Worm (Caenorhabditis elegans) whole organism, L3 larva: ENCODE results near the gene cest-5.2.
"Not testable (repeated sequence)": the region's sequence is repeated elsewhere in the genome, so short reads cannot be mapped to it uniquely, and the experiment has no call there.

Experiments
- R02D3.7 ChIP-seq: fragments of 150-350 bp; optimal IDR thresholded peaks from 2 replicates; lab custom pipeline; 2014; ENCODE audit warnings: missing biosample characterization, missing genetic modification characterization
- ceh-16 ChIP-seq: sonication (generic microtip); optimal IDR thresholded peaks from 2 replicates; lab custom pipeline; 2017; ENCODE audit warnings: missing biosample characterization, missing genetic modification characterization
- ceh-28 ChIP-seq: fragments of 150-350 bp; optimal IDR thresholded peaks from 2 replicates; lab custom pipeline; 2014; ENCODE audit warnings: missing biosample characterization, missing genetic modification reagents, missing genetic modification characterization
- ceh-82 ChIP-seq: fragments of 150-350 bp; optimal IDR thresholded peaks from 2 replicates; lab custom pipeline; 2014; ENCODE audit warnings: missing biosample characterization, missing genetic modification characterization
- egl-27 ChIP-seq: sonication (generic microtip); optimal IDR thresholded peaks from 4 replicates; lab custom pipeline; 2017; ENCODE audit warnings: missing biosample characterization, missing genetic modification reagents, missing genetic modification characterization
- elt-2 ChIP-seq: sonication (generic microtip); optimal IDR thresholded peaks from 2 replicates; lab custom pipeline; 2016; ENCODE audit warnings: missing genetic modification reagents, mild to moderate bottlenecking, missing genetic modification characterization, missing compliant biosample characterization
- elt-3 ChIP-seq, 3 experiments: fragments of 150-350 bp in 1 of 3; sonication (generic microtip) in 2 of 3; optimal IDR thresholded peaks; 2 replicates in 2 of 3; 4 replicates in 1 of 3; lab custom pipeline; 2014 to 2017; ENCODE audit warnings: missing biosample characterization in 3 of 3, missing genetic modification characterization in 3 of 3
- eor-1 ChIP-seq, 2 experiments: fragments of 150-350 bp; optimal IDR thresholded peaks; 2 replicates each; lab custom pipeline; 2014 to 2018; ENCODE audit warnings: missing biosample characterization in 2 of 2, missing genetic modification characterization in 2 of 2
- fkh-10 ChIP-seq: sonication (generic microtip); optimal IDR thresholded peaks from 2 replicates; lab custom pipeline; 2017; ENCODE audit warnings: missing biosample characterization, missing genetic modification reagents, missing genetic modification characterization
- jun-1 ChIP-seq: fragments of 150-350 bp; optimal IDR thresholded peaks from 2 replicates; lab custom pipeline; 2014; ENCODE audit warnings: missing biosample characterization, missing genetic modification reagents, missing genetic modification characterization
- lin-15B ChIP-seq: fragments of 150-350 bp; optimal IDR thresholded peaks from 2 replicates; lab custom pipeline; 2014; ENCODE audit warnings: missing biosample characterization, missing genetic modification characterization
- lin-39 ChIP-seq: fragments of 150-350 bp; optimal IDR thresholded peaks from 2 replicates; lab custom pipeline; 2018; ENCODE audit warnings: missing biosample characterization, missing genetic modification reagents, missing genetic modification characterization
- lsy-12 ChIP-seq: sonication (generic microtip); optimal IDR thresholded peaks from 2 replicates; lab custom pipeline; 2016; ENCODE audit warnings: mild to moderate bottlenecking, missing genetic modification characterization, missing compliant biosample characterization
- mdl-1 ChIP-seq: fragments of 150-350 bp; optimal IDR thresholded peaks from 2 replicates; lab custom pipeline; 2014; ENCODE audit warnings: missing biosample characterization, missing genetic modification characterization
- mml-1 ChIP-seq: fragments of 150-350 bp; sonication (generic microtip); optimal IDR thresholded peaks from 3 replicates; lab custom pipeline; 2014; ENCODE audit warnings: missing biosample characterization, missing genetic modification characterization
- nfya-1 ChIP-seq: sonication (generic microtip); optimal IDR thresholded peaks from 2 replicates; lab custom pipeline; 2017; ENCODE audit warnings: missing genetic modification characterization, mild to moderate bottlenecking, missing compliant biosample characterization, antibody characterized with exemption, moderate library complexity; ENCODE audit not compliant: insufficient read depth
- nhr-11 ChIP-seq: fragments of 150-350 bp; optimal IDR thresholded peaks from 2 replicates; lab custom pipeline; 2014; ENCODE audit warnings: missing biosample characterization, missing genetic modification characterization
- nhr-12 ChIP-seq: fragments of 150-350 bp; optimal IDR thresholded peaks from 2 replicates; lab custom pipeline; 2014; ENCODE audit warnings: missing biosample characterization, missing genetic modification characterization
- nhr-23 ChIP-seq: fragments of 150-350 bp; optimal IDR thresholded peaks from 2 replicates; lab custom pipeline; 2014; ENCODE audit warnings: missing biosample characterization, missing genetic modification reagents, missing genetic modification characterization
- nhr-237 ChIP-seq: fragments of 150-350 bp; optimal IDR thresholded peaks from 2 replicates; lab custom pipeline; 2014; ENCODE audit warnings: missing biosample characterization, missing genetic modification characterization
- nhr-28 ChIP-seq: fragments of 150-350 bp; optimal IDR thresholded peaks from 2 replicates; lab custom pipeline; 2014; ENCODE audit warnings: missing biosample characterization, missing genetic modification characterization
- nhr-43 ChIP-seq: sonication (generic microtip); optimal IDR thresholded peaks from 2 replicates; lab custom pipeline; 2016; ENCODE audit warnings: mild to moderate bottlenecking, missing genetic modification characterization, missing compliant biosample characterization; ENCODE audit not compliant: poor library complexity, severe bottlenecking
- nhr-67 ChIP-seq: fragments of 150-350 bp; optimal IDR thresholded peaks from 2 replicates; lab custom pipeline; 2014; ENCODE audit warnings: missing biosample characterization, missing genetic modification characterization
- nhr-76 ChIP-seq: fragments of 150-350 bp; sonication (generic microtip); optimal IDR thresholded peaks from 5 replicates; lab custom pipeline; 2014; ENCODE audit warnings: missing biosample characterization, missing genetic modification characterization
- nhr-77 ChIP-seq: fragments of 150-350 bp; optimal IDR thresholded peaks from 2 replicates; lab custom pipeline; 2014; ENCODE audit warnings: missing biosample characterization, missing genetic modification characterization
- pha-4 ChIP-seq: fragments of 150-350 bp; optimal IDR thresholded peaks from 2 replicates; lab custom pipeline; 2014; ENCODE audit warnings: missing biosample characterization, missing genetic modification reagents, missing genetic modification characterization
- pqm-1 ChIP-seq: fragments of 150-350 bp; optimal IDR thresholded peaks from 2 replicates; lab custom pipeline; 2017; ENCODE audit warnings: missing biosample characterization, missing genetic modification characterization, inconsistent platforms
- skn-1 ChIP-seq: fragments of 150-350 bp; optimal IDR thresholded peaks from 2 replicates; lab custom pipeline; 2014; ENCODE audit warnings: missing biosample characterization, missing genetic modification characterization
- snpc-4 ChIP-seq: fragments of 150-350 bp; optimal IDR thresholded peaks from 2 replicates; lab custom pipeline; 2014; ENCODE audit warnings: missing biosample characterization, missing genetic modification characterization
- unc-39 ChIP-seq: sonication (generic microtip); optimal IDR thresholded peaks from 4 replicates; lab custom pipeline; 2017; ENCODE audit warnings: missing biosample characterization, missing genetic modification characterization
- unc-62 ChIP-seq: fragments of 150-350 bp; sonication (generic microtip); optimal IDR thresholded peaks from 4 replicates; lab custom pipeline; 2014; ENCODE audit warnings: missing biosample characterization, missing genetic modification reagents, missing genetic modification characterization
- zag-1 ChIP-seq: fragments of 150-350 bp; optimal IDR thresholded peaks from 2 replicates; lab custom pipeline; 2014; ENCODE audit warnings: missing biosample characterization, missing genetic modification characterization

The cest-5.2 gene

ce11 chrIV:6601213-6601724, 26.5 kb downstream of the cest-5.2 start, which contains the start of gene sup-36 (continued):
- TF ChIP-seq nhr-11 (tag; lab: Kevin White, UChicago) (no peak), nhr-23 (tag; lab: Kevin White, UChicago) (no peak), R02D3.7 (tag; lab: Kevin White, UChicago) (no peak)

ce11 chrIV:6599447-6599846, 28.3 kb downstream of the cest-5.2 start, which contains the start of gene F38A5.8:
TSS of gene F38A5.8 (plus strand) at chrIV:6599747.
- TF ChIP-seq jun-1 (tag; lab: Kevin White, UChicago), result no peak
- TF ChIP-seq mml-1 (tag; lab: Kevin White, UChicago), result no peak
- TF ChIP-seq nhr-23 (tag; lab: Kevin White, UChicago), result no peak
- TF ChIP-seq nhr-237 (tag; lab: Kevin White, UChicago), result no peak
- no peak for TF ChIP-seq nhr-12
- TF ChIP-seq nfya-1, result no peak
- no peak for TF ChIP-seq eor-1 (tag; optimal IDR thresholded peaks at IDR 0.05; lab: Kevin White, UChicago)
- TF ChIP-seq nhr-28 (tag; lab: Kevin White, UChicago), result no peak
- TF ChIP-seq lsy-12 (tag; lab: Kevin White, UChicago), result no peak
- TF ChIP-seq lin-15B, result no peak
- no peak for TF ChIP-seq ceh-16 (tag; lab: Kevin White, UChicago)
- no peak for TF ChIP-seq nhr-43 (tag; lab: Kevin White, UChicago)
- TF ChIP-seq elt-2 (tag; lab: Kevin White, UChicago), result no peak
- TF ChIP-seq nhr-67 (tag; lab: Kevin White, UChicago), result no peak
- no peak for TF ChIP-seq skn-1 (tag; lab: Kevin White, UChicago)

ce11 chrIV:6598740-6599139, 29.0 kb downstream of the cest-5.2 start, which contains the start of gene nspb-5:
TSS of gene nspb-5 (plus strand) at chrIV:6599040.
- not testable (repeated sequence) for TF ChIP-seq nhr-76 (tag; lab: Kevin White, UChicago); ceh-82 (tag; lab: Kevin White, UChicago); snpc-4

DNA sequence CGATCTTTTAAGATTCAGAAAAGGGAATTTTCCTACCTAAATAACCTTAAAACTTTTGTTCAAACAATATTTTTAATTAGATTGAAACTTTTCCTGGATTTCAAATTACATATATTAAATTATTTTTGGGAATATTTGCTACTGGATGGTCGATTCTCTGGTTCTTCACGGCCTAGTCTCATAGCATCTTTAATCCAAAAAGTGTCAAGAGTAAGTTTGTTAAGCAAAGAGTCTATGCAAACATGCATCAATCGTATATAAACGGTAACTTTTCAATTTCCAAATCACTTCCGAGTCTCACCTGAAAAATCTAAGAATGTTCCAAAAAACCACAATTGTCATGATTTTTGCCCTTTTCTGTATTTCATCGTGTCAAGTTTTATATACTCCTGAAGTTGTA, 29.8 kb downstream of the cest-5.2 start, which contains the start of gene nspb-4:
TSS of gene nspb-4 (plus strand) at position 301 of the 400 bp plus-strand sequence.
- not testable (repeated sequence) for TF ChIP-seq mdl-1, nhr-76, egl-27 (tag; lab: Kevin White, UChicago)
- TF ChIP-seq, all 47 proteins: peak for 0; not testable (repeated sequence) for 47

DNA sequence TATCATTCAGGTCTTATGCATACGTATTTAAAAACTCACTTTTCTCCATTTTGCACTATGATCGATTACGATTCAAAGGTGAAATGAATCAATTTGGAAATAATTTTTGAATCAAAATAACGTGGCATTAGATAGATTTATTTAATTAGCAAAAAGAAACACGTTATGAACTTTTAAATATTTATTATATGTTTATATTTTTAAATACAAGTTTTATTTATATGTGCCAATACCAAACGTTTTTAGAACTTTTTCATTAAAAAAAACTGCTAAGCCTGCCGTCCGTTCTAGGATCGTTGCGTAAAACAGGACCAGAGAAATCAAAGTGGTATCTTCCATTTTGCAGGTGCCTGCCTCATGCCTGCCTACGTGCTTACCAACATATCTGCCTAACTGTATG, 30.4 kb downstream of the cest-5.2 start, which contains the start of gene F38A5.6:
TSS of gene F38A5.6 (minus strand) at position 101 of the 400 bp plus-strand sequence.
- TF ChIP-seq ceh-82 (tag; lab: Kevin White, UChicago) (no peak), elt-3 (tag; optimal IDR thresholded peaks at IDR 0.05; lab: Kevin White, UChicago) (no peak), pqm-1 (tag; lab: Kevin White, UChicago) (no peak), unc-39 (tag; lab: Kevin White, UChicago) (no peak), nhr-67 (tag; lab: Kevin White, UChicago) (no peak), elt-2 (tag; lab: Kevin White, UChicago) (no peak), zag-1 (tag; lab: Kevin White, UChicago) (no peak), unc-62 (GFP tag; lab: Kevin White, UChicago) (no peak), nhr-28 (tag; lab: Kevin White, UChicago) (no peak), lin-15B (no peak), nfya-1 (no peak), pha-4 (tag; lab: Kevin White, UChicago) (no peak), ceh-28 (no peak), nhr-77 (no peak), fkh-10 (GFP tag; lab: Kevin White, UChicago) (no peak), lin-39 (no peak), mdl-1 (tag; lab: Kevin White, UChicago) (no peak), lsy-12 (tag; lab: Kevin White, UChicago) (no peak)
- TF ChIP-seq, all 47 proteins: peak for 0
